Fruit fly (Drosophila melanogaster): ENCODE measurements around the gene DNAlig4.

DNA sequence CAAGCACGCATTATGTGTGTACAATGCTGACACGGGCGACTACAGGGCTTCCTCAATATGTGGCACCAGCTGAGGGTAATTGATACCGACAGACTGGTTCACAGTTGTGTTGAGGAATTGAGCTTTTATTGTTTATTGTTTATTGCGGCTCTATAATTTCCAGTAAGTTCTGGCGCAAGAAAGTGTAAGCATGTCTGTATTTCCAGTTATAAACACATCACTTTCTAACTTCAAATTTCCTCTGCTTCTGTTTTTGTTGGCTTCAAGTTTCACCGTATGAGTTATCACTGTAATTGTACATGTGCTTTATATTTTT, 41.1 kb downstream of the DNAlig4 start:
- TF ChIP-seq Dfd (GFP tag; optimal IDR thresholded peaks at IDR 0.05) (no peak), CrebA (GFP tag; optimal IDR thresholded peaks at IDR 0.05; ENCODE audit: borderline replicate concordance) (no peak)
